Fruit fly (Drosophila melanogaster): Measurements from ENCODE around the gene Crag.
A peak's percentile ranks its signal among the peaks of the same experiment; 100 is the strongest.

The Crag gene

DNA sequence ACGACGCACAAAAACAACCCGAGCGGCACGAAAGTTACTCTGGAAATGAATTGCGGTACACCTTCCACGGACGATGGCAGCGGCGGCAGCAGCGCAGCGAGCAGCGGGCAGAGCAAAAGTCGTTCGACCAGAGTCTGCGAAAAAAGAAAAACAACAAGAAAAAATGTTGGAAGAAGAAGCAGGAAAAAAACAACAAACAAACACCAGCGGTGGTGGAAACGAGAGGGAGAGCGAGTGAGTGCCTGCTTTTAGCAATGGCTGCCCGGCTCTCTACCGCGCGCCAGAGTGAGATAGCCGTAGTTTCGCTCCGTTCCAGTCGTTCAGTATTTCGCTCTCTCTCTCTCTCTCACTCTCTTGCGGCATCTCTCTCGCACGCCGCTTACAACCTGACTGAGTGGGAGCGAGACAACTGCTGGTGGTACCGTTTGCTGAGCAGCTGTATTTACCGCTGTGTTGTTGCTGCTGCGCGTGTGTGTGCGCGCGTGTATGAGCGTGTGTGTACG lies 58.9 kb downstream of the Crag start, which contains the start of gene oc (continued):
- TF ChIP-seq CG12391 (tag; optimal IDR thresholded peaks at IDR 0.05) (no peak), CG6791 (GFP tag; IDR thresholded peaks at IDR 0.05; ENCODE audit: partially characterized antibody) (peak; percentile 33; the same call in 1 of the 3 replicates), CG4820 (GFP tag; optimal IDR thresholded peaks at IDR 0.05) (no peak), CG34376 (GFP tag; optimal IDR thresholded peaks at IDR 0.05) (no peak), tio (GFP tag; optimal IDR thresholded peaks at IDR 0.05) (no peak), phol (tag; optimal IDR thresholded peaks at IDR 0.05) (peak; percentile 93), Dip3 (GFP tag; optimal IDR thresholded peaks at IDR 0.05) (no peak), CG9215 (GFP tag; IDR thresholded peaks at IDR 0.05) (no peak), Ets97D (GFP tag; optimal IDR thresholded peaks at IDR 0.05) (no peak), Trl (optimal IDR thresholded peaks at IDR 0.05) (peak; percentile 49 to 83), Trl (GFP tag; optimal IDR thresholded peaks at IDR 0.05) (no peak), HHEX (GFP tag; optimal IDR thresholded peaks at IDR 0.05) (no peak), pan (optimal IDR thresholded peaks at IDR 0.05) (no peak), pan (GFP tag; optimal IDR thresholded peaks at IDR 0.05 in 1 of 2, IDR thresholded peaks at IDR 0.05 in 1 of 2) (no peak), CG3847 (GFP tag; IDR thresholded peaks at IDR 0.05) (0 out of 2 replicates have a peak, but pooled peaks have one; percentile 25), CG3995 (GFP tag; optimal IDR thresholded peaks at IDR 0.05) (no peak), ttk (GFP tag; IDR thresholded peaks at IDR 0.05) (no peak), CG10267 (tag; optimal IDR thresholded peaks at IDR 0.05) (no peak), CG14965 (GFP tag; optimal IDR thresholded peaks at IDR 0.05; ENCODE audit: borderline replicate concordance) (no peak), Rfx (GFP tag; IDR thresholded peaks at IDR 0.05) (0 out of 2 replicates have a peak, but pooled peaks have one; percentile 17), CG17361 (GFP tag; IDR thresholded peaks at IDR 0.05) (no peak), sisA (GFP tag; IDR thresholded peaks at IDR 0.05) (no peak), insv (GFP tag; optimal IDR thresholded peaks at IDR 0.05) (no peak), CG7839 (tag; optimal IDR thresholded peaks at IDR 0.05) (no peak), p53 (GFP tag; optimal IDR thresholded peaks at IDR 0.05) (peak; percentile 34), CG6683 (GFP tag; optimal IDR thresholded peaks at IDR 0.05) (no peak), gsb (GFP tag; IDR thresholded peaks at IDR 0.05) (no peak), hb (GFP tag; IDR thresholded peaks at IDR 0.05; ENCODE audit: partially characterized antibody) (no peak), CG11560 (tag; IDR thresholded peaks at IDR 0.05) (no peak), CG2889 (GFP tag; IDR thresholded peaks at IDR 0.05) (no peak), vnd (GFP tag; IDR thresholded peaks at IDR 0.05; ENCODE audit: partially characterized antibody) (no peak), Drgx (GFP tag; IDR thresholded peaks at IDR 0.05) (peak; percentile 55), ato (GFP tag; IDR thresholded peaks at IDR 0.05; ENCODE audit: partially characterized antibody) (peak; percentile 32; the same call in 1 of the 2 replicates), CG18262 (tag; optimal IDR thresholded peaks at IDR 0.05) (peak; percentile 1), gsb-n (tag; optimal IDR thresholded peaks at IDR 0.05) (peak; percentile 61), ase (GFP tag; IDR thresholded peaks at IDR 0.05) (peak; percentile 44; the same call in 1 of the 3 replicates), NC2α (GFP tag; optimal IDR thresholded peaks at IDR 0.05) (peak; percentile 34), lmd (GFP tag; IDR thresholded peaks at IDR 0.05) (no peak), CG3163 (GFP tag; optimal IDR thresholded peaks at IDR 0.05) (peak; percentile 19), CG3281 (GFP tag; optimal IDR thresholded peaks at IDR 0.05) (no peak), CG4404 (GFP tag; IDR thresholded peaks at IDR 0.05) (no peak), CG2116 (GFP tag; optimal IDR thresholded peaks at IDR 0.05) (no peak), klu (GFP tag; IDR thresholded peaks at IDR 0.05) (no peak), CG8089 (GFP tag; optimal IDR thresholded peaks at IDR 0.05) (no peak), CG10209 (GFP tag; optimal IDR thresholded peaks at IDR 0.05) (no peak), Dfd (GFP tag; optimal IDR thresholded peaks at IDR 0.05) (peak in 1 of 2 experiments; percentile 11), CG1647 (GFP tag; optimal IDR thresholded peaks at IDR 0.05) (no peak), CG8924 (tag; optimal IDR thresholded peaks at IDR 0.05) (peak; percentile 68), CG1602 (GFP tag; optimal IDR thresholded peaks at IDR 0.05) (no peak), CG10979 (tag; optimal IDR thresholded peaks at IDR 0.05) (peak; percentile 2), CG42726 (GFP tag; IDR thresholded peaks at IDR 0.05; ENCODE audit: partially characterized antibody) (peak; percentile 66)

All from whole organism, embryonic.